Worm (Caenorhabditis elegans): Measurements from ENCODE around the gene haf-2.
A peak's percentile ranks its signal among the peaks of the same experiment; 100 is the strongest.

The haf-2 gene

DNA sequence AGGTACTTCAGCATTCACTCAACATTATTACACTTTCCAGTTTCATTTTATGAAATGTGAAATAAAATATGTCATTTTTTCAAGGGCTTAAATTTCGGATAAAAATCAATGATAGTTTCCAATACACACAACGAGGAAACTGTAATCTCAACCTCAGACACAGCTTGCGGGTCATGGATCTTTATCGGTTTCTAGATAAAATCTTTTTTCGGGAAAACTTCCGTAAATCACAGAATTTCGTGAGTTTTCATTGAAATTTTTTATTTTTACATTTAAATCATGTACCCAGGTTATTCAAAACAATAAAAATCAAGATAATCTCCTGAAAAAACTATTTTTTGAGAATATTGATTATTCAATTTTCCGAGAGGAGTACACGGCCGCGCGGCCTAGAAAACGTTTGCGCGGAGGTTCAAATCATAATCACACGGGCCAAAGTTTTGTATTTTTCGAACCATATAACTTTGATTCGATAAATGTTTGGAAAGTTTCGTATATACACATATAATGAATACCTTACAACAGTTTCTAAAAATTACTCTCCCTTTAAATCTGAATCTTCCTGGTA is 41.1 kb upstream of the haf-2 start:
- TF ChIP-seq lsy-12 (tag; optimal IDR thresholded peaks at IDR 0.05), result peak; percentile 13
- no peak for TF ChIP-seq daf-12 (tag; optimal IDR thresholded peaks at IDR 0.05)
- peak; percentile 39 for TF ChIP-seq nhr-23 (tag; optimal IDR thresholded peaks at IDR 0.05)
- peak; percentile 31 for TF ChIP-seq elt-1 (tag; optimal IDR thresholded peaks at IDR 0.05)
- no peak for TF ChIP-seq skn-1 (tag; optimal IDR thresholded peaks at IDR 0.05)
- no peak for TF ChIP-seq elt-3 (tag; optimal IDR thresholded peaks at IDR 0.05)
- peak; percentile 72 for TF ChIP-seq ama-1 (optimal IDR thresholded peaks at IDR 0.05)
- peak; percentile 11 for TF ChIP-seq ceh-28 (tag; optimal IDR thresholded peaks at IDR 0.05)

DNA sequence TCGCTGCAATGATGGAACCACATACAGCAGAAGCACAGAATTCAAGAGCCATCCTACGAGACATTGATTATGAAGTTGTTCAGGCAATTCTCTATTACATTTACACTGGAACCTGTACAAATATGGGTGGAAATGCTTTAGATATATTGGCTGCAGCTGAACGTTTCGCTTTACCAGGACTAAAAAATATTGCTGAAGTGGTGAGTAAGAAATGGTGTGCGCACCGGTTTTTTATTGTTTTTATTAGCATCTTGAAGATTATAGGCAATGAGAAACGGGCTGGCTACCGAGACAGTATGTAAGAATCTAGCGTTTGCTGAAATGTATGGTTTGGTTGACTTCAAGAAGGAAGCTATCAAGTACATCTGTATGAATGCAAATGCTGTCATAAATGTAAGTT is 39.9 kb upstream of the haf-2 start:
- no peak for TF ChIP-seq ceh-82 (tag; optimal IDR thresholded peaks at IDR 0.05)

DNA sequence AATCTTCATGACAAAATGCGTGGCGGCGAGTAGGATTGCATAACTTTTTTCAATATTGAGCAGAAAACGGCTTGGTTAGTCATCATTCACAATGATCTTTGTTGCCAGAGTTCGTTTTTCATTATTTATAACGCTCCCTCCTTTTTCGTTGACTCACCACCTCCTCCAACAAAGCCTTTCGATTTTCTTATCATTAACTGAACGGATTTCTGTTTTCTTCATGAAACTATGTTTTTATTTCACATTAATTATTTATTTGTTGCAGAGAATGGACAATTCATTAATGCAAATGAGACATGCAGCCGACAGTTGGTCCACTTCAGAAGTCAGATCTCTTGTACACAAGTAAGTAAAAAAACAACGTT is 38.4 kb upstream of the haf-2 start, which contains the start of gene bath-44:
bath-44 (plus strand) TSS at position 266 of the 365 bp plus-strand sequence.
- TF ChIP-seq daf-12 (tag; optimal IDR thresholded peaks at IDR 0.05) (no peak), ama-1 (optimal IDR thresholded peaks at IDR 0.05) (peak; percentile 42)

DNA sequence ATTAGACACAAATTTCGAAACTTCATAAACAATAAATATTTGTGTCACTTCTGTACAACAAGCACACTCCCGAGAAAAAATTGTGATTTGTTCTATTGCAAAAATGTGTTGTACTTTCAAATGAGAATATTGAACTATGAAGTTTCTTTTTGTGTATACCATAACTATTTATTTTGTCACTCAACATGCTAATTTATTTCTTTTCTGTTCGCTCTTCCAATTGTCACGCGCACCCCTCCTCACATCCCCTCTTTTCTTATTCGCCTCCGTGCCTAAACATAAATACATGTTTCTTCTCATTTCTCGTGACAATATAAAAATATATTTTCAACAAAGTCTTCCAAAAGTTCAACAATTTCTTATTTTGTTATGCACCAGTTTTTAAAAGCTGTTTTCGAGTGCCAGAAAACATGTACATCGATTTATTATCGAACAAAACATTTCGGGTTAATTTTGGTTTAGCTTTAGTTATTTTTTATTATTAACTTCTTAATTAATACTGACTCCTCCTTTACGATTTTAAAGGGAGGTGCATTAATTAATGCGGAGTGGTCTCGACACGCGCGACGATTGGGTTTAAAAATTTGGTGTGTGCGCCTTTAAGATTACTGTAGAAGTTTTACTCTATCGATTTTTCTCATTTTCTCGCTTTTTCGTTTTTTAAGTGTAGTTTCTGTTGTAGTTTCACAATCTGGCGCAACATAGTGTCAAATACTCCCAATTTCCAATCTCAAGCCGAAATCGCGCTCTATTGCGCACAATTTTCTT is 37.9 kb upstream of the haf-2 start:
- TF ChIP-seq mml-1 (tag; optimal IDR thresholded peaks at IDR 0.05) (no peak), elt-2 (tag; optimal IDR thresholded peaks at IDR 0.05) (peak; percentile 12), nhr-25 (tag; optimal IDR thresholded peaks at IDR 0.05) (peak; percentile 28)

DNA sequence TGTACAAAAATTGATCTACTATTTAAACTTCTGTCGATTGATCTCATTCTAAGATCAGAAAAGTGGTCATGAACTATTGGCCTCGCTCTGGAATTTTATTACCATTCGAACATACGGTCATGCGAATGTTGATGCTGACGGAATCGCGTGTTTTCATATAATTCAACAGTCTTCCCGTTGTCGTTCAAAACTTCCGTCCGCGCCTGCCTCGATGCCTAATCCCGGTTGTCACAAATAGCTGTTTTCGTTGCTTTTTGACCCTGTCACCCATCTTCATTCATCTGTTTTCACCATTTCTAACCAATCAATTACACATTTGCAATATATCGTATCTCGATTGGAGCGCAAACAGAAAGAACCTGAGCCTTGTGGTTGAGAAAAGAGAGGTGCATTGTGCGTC is 37.2 kb upstream of the haf-2 start:
- no peak for TF ChIP-seq nhr-12 (tag; optimal IDR thresholded peaks at IDR 0.05)
- no peak for TF ChIP-seq egl-27 (tag; optimal IDR thresholded peaks at IDR 0.05)
- no peak for TF ChIP-seq nhr-237 (tag; optimal IDR thresholded peaks at IDR 0.05)
- no peak for TF ChIP-seq hmg-11 (tag; optimal IDR thresholded peaks at IDR 0.05)
- TF ChIP-seq nhr-25 (tag; optimal IDR thresholded peaks at IDR 0.05), result peak; percentile 48
- peak; percentile 24 for TF ChIP-seq nhr-23 (tag; optimal IDR thresholded peaks at IDR 0.05)
- TF ChIP-seq ama-1 (optimal IDR thresholded peaks at IDR 0.05), result peak; percentile 76
- TF ChIP-seq pha-4 (tag; optimal IDR thresholded peaks at IDR 0.05), result peak; percentile 16
- TF ChIP-seq ztf-11 (tag; optimal IDR thresholded peaks at IDR 0.05), result no peak

DNA sequence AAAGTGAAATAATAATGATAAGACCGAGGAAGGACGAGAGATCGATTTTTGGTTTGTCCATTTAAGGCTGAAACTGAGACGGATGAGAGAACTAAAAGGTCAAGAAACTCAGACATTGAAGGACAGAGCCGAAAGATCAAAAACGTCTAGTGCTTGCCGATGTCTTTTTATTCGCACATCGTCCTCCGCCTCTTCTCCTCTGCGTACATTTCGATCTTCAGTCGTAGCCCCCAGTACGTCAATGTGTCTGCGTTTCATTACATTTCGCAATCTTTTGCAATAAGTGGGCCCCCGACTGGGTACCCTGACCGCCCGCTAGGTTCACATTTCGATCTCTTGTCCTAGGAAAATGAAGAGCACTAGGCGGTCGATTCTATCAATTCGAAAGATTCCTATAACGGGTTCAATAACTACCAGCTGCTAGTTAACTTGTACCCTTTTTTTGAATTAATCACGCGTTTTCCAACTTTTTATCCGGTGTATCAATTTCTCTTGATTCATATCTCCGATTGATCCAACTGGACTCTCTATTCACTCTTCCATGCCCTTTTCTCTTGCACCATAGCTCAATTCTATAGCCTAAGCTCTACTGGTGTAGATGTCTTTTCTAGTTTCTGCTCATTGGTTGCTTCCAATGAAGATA is 35.9 kb upstream of the haf-2 start:
- TF ChIP-seq egl-27 (tag; optimal IDR thresholded peaks at IDR 0.05) (no peak), jun-1 (tag; optimal IDR thresholded peaks at IDR 0.05) (peak; percentile 65), elt-3 (tag; optimal IDR thresholded peaks at IDR 0.05) (peak in 2 of 3 experiments; percentile 45), ceh-16 (tag; optimal IDR thresholded peaks at IDR 0.05) (no peak), pha-4 (tag; optimal IDR thresholded peaks at IDR 0.05) (peak; percentile 49), hmg-11 (tag; optimal IDR thresholded peaks at IDR 0.05) (peak; percentile 87), ceh-9 (tag; optimal IDR thresholded peaks at IDR 0.05) (no peak), mdl-1 (tag; optimal IDR thresholded peaks at IDR 0.05) (no peak), pqm-1 (tag; optimal IDR thresholded peaks at IDR 0.05) (peak; percentile 47), snpc-4 (tag; optimal IDR thresholded peaks at IDR 0.05) (peak; percentile 8), nhr-43 (tag; optimal IDR thresholded peaks at IDR 0.05; ENCODE audit: poor library complexity, severe bottlenecking) (peak; percentile 6), elt-1 (tag; optimal IDR thresholded peaks at IDR 0.05) (peak; percentile 21), egl-5 (tag; optimal IDR thresholded peaks at IDR 0.05) (peak; percentile 56), nhr-23 (tag; optimal IDR thresholded peaks at IDR 0.05) (peak; percentile 54), lin-39 (tag; optimal IDR thresholded peaks at IDR 0.05) (peak; percentile 63), unc-62 (GFP tag; optimal IDR thresholded peaks at IDR 0.05) (peak; percentile 4), nhr-25 (tag; optimal IDR thresholded peaks at IDR 0.05) (peak; percentile 85), nhr-237 (tag; optimal IDR thresholded peaks at IDR 0.05) (no peak), mml-1 (tag; optimal IDR thresholded peaks at IDR 0.05) (no peak), fos-1 (tag; optimal IDR thresholded peaks at IDR 0.05) (peak; percentile 42), ceh-28 (tag; optimal IDR thresholded peaks at IDR 0.05) (peak; percentile 49), nfya-1 (tag; optimal IDR thresholded peaks at IDR 0.05; ENCODE audit: insufficient read depth) (peak; percentile 66), elt-2 (tag; optimal IDR thresholded peaks at IDR 0.05) (peak; percentile 68), R02D3.7 (tag; optimal IDR thresholded peaks at IDR 0.05) (peak; percentile 48), nhr-76 (tag; optimal IDR thresholded peaks at IDR 0.05) (no peak), sea-2 (GFP tag; optimal IDR thresholded peaks at IDR 0.05) (no peak), aly-2 (tag; optimal IDR thresholded peaks at IDR 0.05) (no peak), nhr-11 (tag; optimal IDR thresholded peaks at IDR 0.05) (no peak), lin-15B (tag; optimal IDR thresholded peaks at IDR 0.05) (peak; percentile 43)
